Fruit fly (Drosophila melanogaster) whole organism, wandering third instar larva: Measurements from ENCODE around the gene NC2beta.

ENCODE experiments used
- Abd-B ChIP-seq: fragments of >200 bp; optimal IDR thresholded peaks from 2 replicates; lab custom pipeline; 2017; ENCODE audit warnings: missing biosample characterization, missing genetic modification characterization
- CG32264 ChIP-seq: fragments of 200-800 bp; sonication (Bioruptor generic); optimal IDR thresholded peaks from 2 replicates; lab custom pipeline; 2016; ENCODE audit warnings: missing biosample characterization, missing genetic modification characterization
- CG9705 ChIP-seq: fragments of 200-800 bp; sonication (Bioruptor generic); optimal IDR thresholded peaks from 2 replicates; lab custom pipeline; 2018; ENCODE audit warnings: missing biosample characterization, mild to moderate bottlenecking, missing genetic modification characterization
- CrebA ChIP-seq: fragments of 200-800 bp; sonication (Bioruptor generic); optimal IDR thresholded peaks from 2 replicates; lab custom pipeline; 2016; ENCODE audit warnings: missing biosample characterization, mild to moderate bottlenecking, missing genetic modification characterization, borderline replicate concordance
- Dif ChIP-seq: fragments of 200-275, 200-300 bp; sonication (Bioruptor generic); optimal IDR thresholded peaks from 2 replicates; lab custom pipeline; 2018; ENCODE audit warnings: missing biosample characterization, missing genetic modification characterization; ENCODE audit not compliant: partially characterized antibody
- GATAd ChIP-seq: sonication (Bioruptor generic); optimal IDR thresholded peaks from 2 replicates; lab custom pipeline; 2016; ENCODE audit warnings: missing biosample characterization, missing genetic modification characterization
- HLH106 ChIP-seq: fragments of 200-800 bp; optimal IDR thresholded peaks from 3 replicates; lab custom pipeline; 2019; ENCODE audit warnings: missing biosample characterization, mild to moderate bottlenecking, missing genetic modification characterization, moderate library complexity
- Hr83 ChIP-seq: fragments of 200-300 bp; sonication (Bioruptor generic); optimal IDR thresholded peaks from 2 replicates; lab custom pipeline; 2016; ENCODE audit warnings: missing biosample characterization, mild to moderate bottlenecking, missing genetic modification characterization, moderate library complexity; ENCODE audit not compliant: poor library complexity, severe bottlenecking
- Jra ChIP-seq: sonication (Bioruptor generic); optimal IDR thresholded peaks from 2 replicates; lab custom pipeline; 2016; ENCODE audit warnings: missing biosample characterization, missing genetic modification characterization
- Myc ChIP-seq: fragments of >200 bp; optimal IDR thresholded peaks from 2 replicates; lab custom pipeline; 2017
- OdsH ChIP-seq: fragments of 200-800 bp; sonication (Bioruptor generic); optimal IDR thresholded peaks from 2 replicates; lab custom pipeline; 2016; ENCODE audit warnings: missing biosample characterization, mild to moderate bottlenecking, missing genetic modification characterization
- Rel ChIP-seq, 2 experiments: fragments of 200-800 bp; sonication (Bioruptor generic) in 1 of 2; optimal IDR thresholded peaks; 2 replicates in 1 of 2; 3 replicates in 1 of 2; lab custom pipeline; 2016 to 2019; ENCODE audit warnings: mild to moderate bottlenecking in 2 of 2, missing biosample characterization in 2 of 2, missing genetic modification characterization in 2 of 2, moderate library complexity in 1 of 2
- Sp1 ChIP-seq: fragments of 200-800 bp; sonication (Bioruptor generic); optimal IDR thresholded peaks from 3 replicates; lab custom pipeline; 2019; ENCODE audit warnings: missing biosample characterization, mild to moderate bottlenecking, missing genetic modification characterization, moderate library complexity
- Vsx2 ChIP-seq: fragments of 200-300, 225-300 bp; sonication (Bioruptor generic); optimal IDR thresholded peaks from 2 replicates; lab custom pipeline; 2018; ENCODE audit warnings: missing biosample characterization, missing genetic modification characterization; ENCODE audit not compliant: partially characterized antibody
- br ChIP-seq: fragments of 200-800 bp; sonication (Bioruptor generic); optimal IDR thresholded peaks from 2 replicates; lab custom pipeline; 2016; ENCODE audit warnings: missing biosample characterization, missing genetic modification characterization
- dl ChIP-seq, 2 experiments: fragments of 175-275, 200-275 bp in 1 of 2; fragments of 200-275 bp in 1 of 2; sonication (Bioruptor generic); optimal IDR thresholded peaks; lab custom pipeline; 2018; ENCODE audit warnings: mild to moderate bottlenecking in 2 of 2, missing biosample characterization in 2 of 2, missing genetic modification characterization in 2 of 2, moderate library complexity in 2 of 2; ENCODE audit not compliant: partially characterized antibody in 2 of 2, insufficient read depth in 1 of 2
- dmrt93B ChIP-seq: fragments of 200-800 bp; sonication (Bioruptor generic); optimal IDR thresholded peaks from 2 replicates; lab custom pipeline; 2018; ENCODE audit warnings: missing biosample characterization, mild to moderate bottlenecking, missing genetic modification characterization
- dsf ChIP-seq: sonication (Bioruptor generic); optimal IDR thresholded peaks from 2 replicates; lab custom pipeline; 2016; ENCODE audit warnings: missing biosample characterization, missing genetic modification characterization, borderline replicate concordance
- ey ChIP-seq: fragments of 200-800 bp; sonication (Bioruptor generic); optimal IDR thresholded peaks from 2 replicates; lab custom pipeline; 2016; ENCODE audit warnings: missing biosample characterization, missing genetic modification characterization
- foxo ChIP-seq, 2 experiments: fragments of 200-800 bp; sonication (Bioruptor generic); optimal IDR thresholded peaks; 2 replicates in 1 of 2; 3 replicates in 1 of 2; lab custom pipeline; 2016 to 2017; ENCODE audit warnings: missing biosample characterization in 2 of 2, missing genetic modification characterization in 2 of 2
- fru ChIP-seq: fragments of 200-800 bp; sonication (Bioruptor generic); optimal IDR thresholded peaks from 3 replicates; lab custom pipeline; 2016; ENCODE audit warnings: missing biosample characterization, mild to moderate bottlenecking, missing genetic modification characterization
- h ChIP-seq: fragments of 200-800 bp; sonication (Bioruptor generic); optimal IDR thresholded peaks from 3 replicates; lab custom pipeline; 2016; ENCODE audit warnings: missing biosample characterization, mild to moderate bottlenecking, missing genetic modification characterization
- jim ChIP-seq: fragments of 175-275, 200-325 bp; sonication (Bioruptor generic); optimal IDR thresholded peaks from 2 replicates; lab custom pipeline; 2016; ENCODE audit warnings: missing biosample characterization, mild to moderate bottlenecking, missing genetic modification characterization
- pan ChIP-seq: fragments of >200 bp; optimal IDR thresholded peaks from 2 replicates; lab custom pipeline; 2017
- psq ChIP-seq: fragments of 200-800 bp; sonication (Bioruptor generic); optimal IDR thresholded peaks from 3 replicates; lab custom pipeline; 2017; ENCODE audit warnings: missing biosample characterization, mild to moderate bottlenecking, missing genetic modification characterization, moderate library complexity
- rgr ChIP-seq: fragments of 200-800 bp; sonication (Bioruptor generic); optimal IDR thresholded peaks from 3 replicates; lab custom pipeline; 2016; ENCODE audit warnings: missing biosample characterization, mild to moderate bottlenecking, missing genetic modification characterization
- sage ChIP-seq: fragments of 200-800 bp; sonication (Bioruptor generic); optimal IDR thresholded peaks from 2 replicates; lab custom pipeline; 2016; ENCODE audit warnings: missing biosample characterization, mild to moderate bottlenecking, missing genetic modification characterization
- sv ChIP-seq: fragments of 200-800 bp; sonication (Bioruptor generic); optimal IDR thresholded peaks from 3 replicates; lab custom pipeline; 2016; ENCODE audit warnings: missing biosample characterization, missing genetic modification characterization
- usp ChIP-seq: fragments of >200 bp; optimal IDR thresholded peaks from 2 replicates; lab custom pipeline; 2017; ENCODE audit warnings: missing biosample characterization, missing genetic modification characterization
- woc ChIP-seq: sonication (Bioruptor generic); optimal IDR thresholded peaks from 2 replicates; lab custom pipeline; 2016; ENCODE audit warnings: missing biosample characterization, mild to moderate bottlenecking, missing genetic modification characterization

NC2beta gene

dm6 chr2L:15005505-15005904, 2.1 kb upstream of the NC2beta start, which contains the start of gene DCTN5-p25:
DCTN5-p25 (plus strand) TSS chr2L:15005733.
- TF ChIP-seq HLH106 (tag; lab: Kevin White, UChicago) (no peak), usp (no peak), dmrt93B (GFP tag; lab: Kevin White, UChicago) (no peak), Sp1 (no peak), Vsx2 (no peak), rgr (GFP tag; lab: Kevin White, UChicago) (no peak), Rel (GFP tag; optimal IDR thresholded peaks at IDR 0.05; lab: Kevin White, UChicago) (no peak), Rel (tag; optimal IDR thresholded peaks at IDR 0.05; lab: Kevin White, UChicago) (no peak), br (GFP tag; lab: Kevin White, UChicago) (no peak), ey (no peak), dsf (GFP tag; lab: Kevin White, UChicago) (no peak), CrebA (GFP tag; lab: Kevin White, UChicago) (no peak)

dm6 chr2L:15008034-15008433, 421 bp downstream of the NC2beta start:
- no peak for TF ChIP-seq woc (GFP tag; lab: Kevin White, UChicago)
- no peak for TF ChIP-seq rgr (GFP tag; lab: Kevin White, UChicago)
- no peak for TF ChIP-seq CG9705 (GFP tag; lab: Kevin White, UChicago)
- TF ChIP-seq dl (GFP tag; optimal IDR thresholded peaks at IDR 0.05; lab: Kevin White, UChicago; ENCODE audit: insufficient read depth in 1 of 2, partially characterized antibody in 2 of 2) = no peak
- TF ChIP-seq fru (GFP tag; lab: Kevin White, UChicago) = no peak
- TF ChIP-seq jim (GFP tag; lab: Kevin White, UChicago) = no peak
- no peak for TF ChIP-seq Hr83 (GFP tag; lab: Kevin White, UChicago)
- TF ChIP-seq Dif (GFP tag; lab: Kevin White, UChicago) = no peak
- TF ChIP-seq HLH106 (tag; lab: Kevin White, UChicago) = no peak
- TF ChIP-seq Vsx2 = no peak
- no peak for TF ChIP-seq CG32264 (GFP tag; lab: Kevin White, UChicago)
- no peak for TF ChIP-seq sage
- no peak for TF ChIP-seq pan (lab: Kevin White, UChicago)
- TF ChIP-seq br (GFP tag; lab: Kevin White, UChicago) = no peak
- no peak for TF ChIP-seq Myc (lab: Kevin White, UChicago)

dm6 chr2L:15009703-15010102, 2.1 kb downstream of the NC2beta start, which contains the start of the genes THG and Rnmt:
THG (minus strand) TSS chr2L:15009724.
Rnmt (plus strand) TSS chr2L:15009939.
- TF ChIP-seq psq (GFP tag; lab: Kevin White, UChicago) (peak; percentile 72), usp (no peak), Sp1 (peak; percentile 73), dmrt93B (GFP tag; lab: Kevin White, UChicago) (no peak), h (GFP tag; lab: Kevin White, UChicago) (peak; percentile 87), fru (GFP tag; lab: Kevin White, UChicago) (peak; percentile 77), sv (GFP tag; lab: Kevin White, UChicago) (peak; percentile 82), HLH106 (tag; lab: Kevin White, UChicago) (peak; percentile 83), Hr83 (GFP tag; lab: Kevin White, UChicago) (peak; percentile 43), foxo (GFP tag; optimal IDR thresholded peaks at IDR 0.05; lab: Kevin White, UChicago) (peak in 1 of 2 experiments; percentile 87), woc (GFP tag; lab: Kevin White, UChicago) (peak; percentile 66), Myc (lab: Kevin White, UChicago) (no peak), Rel (GFP tag; optimal IDR thresholded peaks at IDR 0.05; lab: Kevin White, UChicago) (no peak), Rel (tag; optimal IDR thresholded peaks at IDR 0.05; lab: Kevin White, UChicago) (peak; percentile 22), br (GFP tag; lab: Kevin White, UChicago) (peak; percentile 65), CG9705 (GFP tag; lab: Kevin White, UChicago) (peak; percentile 61), dl (GFP tag; optimal IDR thresholded peaks at IDR 0.05; lab: Kevin White, UChicago; ENCODE audit: insufficient read depth in 1 of 2, partially characterized antibody in 2 of 2) (no peak), OdsH (GFP tag; lab: Kevin White, UChicago) (peak; percentile 83), Abd-B (GFP tag; lab: Kevin White, UChicago) (no peak), dsf (GFP tag; lab: Kevin White, UChicago) (peak; percentile 57), CrebA (GFP tag; lab: Kevin White, UChicago) (no peak), sage (peak; percentile 49), ey (peak; percentile 74), Dif (GFP tag; lab: Kevin White, UChicago) (no peak), rgr (GFP tag; lab: Kevin White, UChicago) (peak; percentile 89), GATAd (GFP tag; lab: Kevin White, UChicago) (peak; percentile 56), Jra (peak; percentile 57)
